Worm (Caenorhabditis elegans): Measurements from ENCODE around the gene hpo-40.

Gene hpo-40

DNA sequence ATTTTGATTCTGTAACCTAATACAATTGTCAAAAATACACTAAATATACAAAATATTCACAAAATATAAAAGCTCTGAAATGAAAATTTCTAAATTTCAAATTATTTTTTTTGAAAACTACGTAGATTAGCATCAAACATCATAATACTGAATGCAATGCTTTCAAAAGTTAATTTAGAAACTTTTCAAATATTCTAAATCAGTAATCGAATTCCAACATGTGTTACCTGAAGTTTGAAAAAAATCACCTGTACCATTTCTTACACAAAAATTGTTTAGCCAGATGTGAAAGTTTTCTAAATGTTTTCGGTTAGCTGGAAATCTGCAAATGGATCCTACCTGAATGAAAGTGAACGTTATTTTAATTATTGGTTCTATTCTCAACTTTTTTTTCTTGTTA lies 9.3 kb downstream of the hpo-40 start, which contains the start of gene C12D8.20:
TSS of gene C12D8.20 (plus strand) at position 301 of the 400 bp plus-strand sequence.
- TF ChIP-seq nhr-42 (GFP tag; IDR thresholded peaks at IDR 0.05) (no peak), duxl-1 (tag; optimal IDR thresholded peaks at IDR 0.05; ENCODE audit: poor library complexity) (no peak), Y105C5A.15 (GFP tag; IDR thresholded peaks at IDR 0.05) (no peak), T26A8.4 (GFP tag; IDR thresholded peaks at IDR 0.05) (no peak), daf-19 (GFP tag; conservative IDR thresholded peaks at IDR 0.05) (no peak), lin-39 (tag; optimal IDR thresholded peaks at IDR 0.05) (no peak)

DNA sequence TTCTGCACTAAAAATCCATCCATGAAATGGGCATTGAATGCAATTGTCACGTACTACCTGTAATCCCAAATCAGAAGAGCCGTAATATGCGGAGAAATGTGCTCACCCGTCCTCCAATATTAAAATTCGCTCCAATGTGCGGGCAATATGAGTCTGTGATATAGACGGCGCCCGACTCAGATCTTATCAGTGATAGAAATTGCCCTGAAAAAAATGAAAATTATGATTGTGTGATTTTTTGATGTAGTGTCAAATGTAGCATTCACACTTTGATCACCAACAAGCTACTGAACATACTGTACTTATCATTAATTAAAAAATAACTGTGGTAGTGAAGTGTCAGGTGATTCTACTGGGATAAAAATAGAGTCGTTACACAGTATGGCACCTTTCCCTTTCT lies 11.9 kb downstream of the hpo-40 start:
- peak; percentile 76 for TF ChIP-seq nhr-28 (tag; optimal IDR thresholded peaks at IDR 0.05)
- no peak for TF ChIP-seq lin-13 (GFP tag; optimal IDR thresholded peaks at IDR 0.05)
- no peak for TF ChIP-seq attf-4 (tag; optimal IDR thresholded peaks at IDR 0.05)
- no peak for TF ChIP-seq snpc-4 (tag; optimal IDR thresholded peaks at IDR 0.05)
- TF ChIP-seq pqm-1 (tag; optimal IDR thresholded peaks at IDR 0.05): peak; percentile 73

DNA sequence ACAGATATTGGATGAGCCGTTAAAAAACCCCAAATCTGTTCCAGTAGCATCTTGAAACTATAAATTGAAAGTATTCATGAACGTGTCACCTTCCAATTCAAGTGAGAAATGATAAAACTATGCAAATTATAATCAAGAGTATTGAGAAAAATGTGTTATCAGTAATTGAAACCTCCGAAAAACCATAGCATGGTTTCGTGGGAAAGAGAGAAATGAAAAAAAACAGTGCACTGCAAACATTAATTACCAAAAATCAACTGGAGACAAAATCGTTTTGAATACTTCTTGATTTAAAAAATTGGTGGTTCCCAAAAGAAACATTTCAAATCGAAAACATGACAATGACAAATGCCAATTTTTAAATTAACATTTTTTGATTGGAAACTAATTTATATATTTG lies 12.9 kb downstream of the hpo-40 start, which contains the start of gene daf-36:
TSS of gene daf-36 (minus strand) at position 101 of the 400 bp plus-strand sequence.
- peak; percentile 39 for TF ChIP-seq nhr-28 (tag; optimal IDR thresholded peaks at IDR 0.05)
- TF ChIP-seq ama-1 (optimal IDR thresholded peaks at IDR 0.05): no peak
- TF ChIP-seq lsy-2 (tag; optimal IDR thresholded peaks at IDR 0.05): no peak
- TF ChIP-seq spr-3 (GFP tag; optimal IDR thresholded peaks at IDR 0.05): no peak
- no peak for TF ChIP-seq Y5F2A.4 (GFP tag; optimal IDR thresholded peaks at IDR 0.05)
- no peak for TF ChIP-seq hif-1 (tag; optimal IDR thresholded peaks at IDR 0.05)
- no peak for TF ChIP-seq madf-9 (GFP tag; conservative IDR thresholded peaks at IDR 0.05)

DNA sequence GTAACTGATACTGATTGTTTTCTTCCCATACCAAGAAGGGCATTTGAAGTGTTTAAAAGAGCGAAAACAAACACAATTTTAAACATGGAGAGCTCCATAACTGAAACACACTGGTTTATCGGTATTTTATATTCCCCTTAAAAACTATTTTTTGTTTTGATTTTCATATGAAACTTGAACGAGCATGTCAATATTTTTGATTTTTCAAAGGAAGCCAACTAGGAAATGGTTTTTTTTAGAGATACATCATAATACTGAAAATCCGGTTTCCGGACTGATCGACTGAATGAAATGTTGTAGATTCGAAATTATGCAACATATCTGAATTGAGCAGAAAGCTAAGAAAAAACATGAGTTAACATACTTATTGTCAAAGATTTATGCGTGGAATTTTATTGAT lies 14.6 kb downstream of the hpo-40 start, which contains the start of gene ttr-19:
TSS of gene ttr-19 (minus strand) at position 101 of the 400 bp plus-strand sequence.
- TF ChIP-seq mxl-3 (GFP tag; optimal IDR thresholded peaks at IDR 0.05) (no peak), F44E2.7 (GFP tag; IDR thresholded peaks at IDR 0.05) (no peak), nhr-6 (tag; optimal IDR thresholded peaks at IDR 0.05) (no peak), Y105C5A.15 (GFP tag; IDR thresholded peaks at IDR 0.05) (no peak), mxl-2 (GFP tag; conservative IDR thresholded peaks at IDR 0.05) (no peak), nhr-76 (tag; optimal IDR thresholded peaks at IDR 0.05) (no peak), unc-39 (tag; optimal IDR thresholded peaks at IDR 0.05) (no peak)

DNA sequence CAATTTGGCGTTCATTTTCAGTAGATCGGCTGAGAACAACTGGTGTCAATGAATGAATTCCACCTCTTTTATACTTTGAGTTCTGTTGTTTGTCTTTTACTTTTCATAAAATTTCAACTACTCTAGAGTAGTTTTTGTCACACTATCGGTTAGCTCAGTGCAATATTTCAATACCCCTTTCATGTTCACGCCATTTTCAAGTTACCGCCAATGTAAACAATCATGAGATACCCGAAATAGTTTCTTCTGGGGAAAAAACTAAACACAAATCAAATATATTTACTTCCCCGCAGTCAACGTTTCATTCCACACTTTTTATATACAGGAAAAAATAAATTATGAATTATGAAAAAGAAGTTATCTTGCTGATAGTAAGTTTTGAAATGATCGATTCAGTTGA lies 15.6 kb downstream of the hpo-40 start, which contains the start of gene fipr-4:
TSS of gene fipr-4 (minus strand) at position 101 of the 400 bp plus-strand sequence.
- TF ChIP-seq skn-1 (tag; optimal IDR thresholded peaks at IDR 0.05): no peak
- TF ChIP-seq nhr-237 (tag; optimal IDR thresholded peaks at IDR 0.05): no peak
- TF ChIP-seq aly-2 (tag; optimal IDR thresholded peaks at IDR 0.05): no peak
- no peak for TF ChIP-seq zip-2 (tag; optimal IDR thresholded peaks at IDR 0.05)
- TF ChIP-seq daf-8 (GFP tag; IDR thresholded peaks at IDR 0.05): no peak
- TF ChIP-seq gei-8 (GFP tag; optimal IDR thresholded peaks at IDR 0.05): no peak
- no peak for TF ChIP-seq F26F4.8 (GFP tag; conservative IDR thresholded peaks at IDR 0.05)
- no peak for TF ChIP-seq F37D6.2 (tag; optimal IDR thresholded peaks at IDR 0.05)
- TF ChIP-seq ama-1 (optimal IDR thresholded peaks at IDR 0.05): no peak
- no peak for TF ChIP-seq mep-1 (tag; optimal IDR thresholded peaks at IDR 0.05)
- TF ChIP-seq F44E2.7 (GFP tag; IDR thresholded peaks at IDR 0.05): no peak
- no peak for TF ChIP-seq dve-1 (tag; optimal IDR thresholded peaks at IDR 0.05; ENCODE audit: insufficient read depth)
- TF ChIP-seq egl-27 (tag; optimal IDR thresholded peaks at IDR 0.05): no peak

All from whole organism, L4 larva.